Worm (Caenorhabditis elegans): ENCODE data around the gene lgc-13.

The lgc-13 gene

DNA sequence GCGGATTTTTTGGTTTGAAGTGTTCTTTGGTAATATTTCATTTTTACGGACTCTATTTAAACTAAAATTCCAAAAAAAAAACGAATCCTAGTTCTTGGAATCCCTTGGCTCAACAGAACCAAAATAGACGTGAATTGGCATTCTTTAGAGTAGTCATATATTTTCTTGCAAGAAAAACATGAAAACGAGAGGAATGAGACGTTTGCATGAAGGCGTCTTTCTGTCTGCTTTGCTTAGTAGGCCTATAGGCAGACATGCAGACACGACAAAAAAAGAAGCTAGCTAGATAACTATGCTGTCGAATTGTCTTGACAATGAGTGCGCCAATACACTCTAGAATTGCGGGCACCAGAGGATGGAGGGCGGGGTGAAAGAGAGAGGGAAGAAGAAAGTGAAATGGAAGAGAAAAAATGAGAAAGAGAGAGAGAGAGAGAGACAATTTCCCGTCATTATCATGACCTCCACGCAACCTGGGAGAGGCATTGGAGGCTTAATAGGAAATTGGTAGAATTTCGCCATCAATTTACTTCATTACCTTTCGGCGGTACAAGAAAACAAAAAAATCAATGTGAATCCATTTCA, 28.3 kb upstream of the lgc-13 start:
- TF ChIP-seq drap-1 (GFP tag; optimal IDR thresholded peaks at IDR 0.05) (no peak), nhr-28 (tag; optimal IDR thresholded peaks at IDR 0.05) (no peak), nhr-2 (tag; optimal IDR thresholded peaks at IDR 0.05) (no peak), unc-120 (tag; optimal IDR thresholded peaks at IDR 0.05; ENCODE audit: poor library complexity, severe bottlenecking) (no peak), blmp-1 (tag; optimal IDR thresholded peaks at IDR 0.05) (peak; percentile 68), ceh-39 (tag; optimal IDR thresholded peaks at IDR 0.05) (no peak)

ce11 chrX:12081250-12081649, 27.7 kb upstream of the lgc-13 start:
- no peak for TF ChIP-seq nhr-2 (tag; optimal IDR thresholded peaks at IDR 0.05)
- TF ChIP-seq ceh-43 (GFP tag; optimal IDR thresholded peaks at IDR 0.05), result no peak
- TF ChIP-seq ces-1 (GFP tag; optimal IDR thresholded peaks at IDR 0.05), result peak; percentile 84
- no peak for TF ChIP-seq lin-32 (GFP tag; optimal IDR thresholded peaks at IDR 0.05)
- no peak for TF ChIP-seq elt-3 (tag; optimal IDR thresholded peaks at IDR 0.05)
- no peak for TF ChIP-seq blmp-1 (tag; optimal IDR thresholded peaks at IDR 0.05)
- TF ChIP-seq tbx-8 (GFP tag; optimal IDR thresholded peaks at IDR 0.05), result no peak

DNA sequence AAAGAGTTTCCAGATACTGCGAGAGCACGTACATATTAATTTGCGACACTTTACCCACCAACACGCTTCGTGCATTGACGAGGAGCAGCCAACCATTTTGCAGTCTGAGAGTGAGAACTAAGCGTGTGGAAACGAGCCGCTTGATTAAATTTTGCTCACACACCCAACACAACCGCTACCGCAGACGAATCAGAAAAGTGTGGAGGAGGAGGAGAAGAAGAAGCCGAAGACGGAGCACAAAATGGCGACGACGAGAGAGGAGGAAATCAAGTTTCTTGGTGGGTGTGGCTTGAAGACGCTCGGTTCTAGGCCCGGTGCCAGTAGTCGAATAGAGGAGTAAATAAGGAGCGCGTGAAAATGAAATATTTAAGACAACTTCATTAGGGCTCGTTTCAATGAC, 26.2 kb upstream of the lgc-13 start:
- TF ChIP-seq ces-1 (GFP tag; optimal IDR thresholded peaks at IDR 0.05) (peak; percentile 94), zip-8 (tag; optimal IDR thresholded peaks at IDR 0.05) (no peak)

- TF ChIP-seq lin-32 (GFP tag; optimal IDR thresholded peaks at IDR 0.05), result no peak
- no peak for TF ChIP-seq snpc-4 (tag; optimal IDR thresholded peaks at IDR 0.05)
- TF ChIP-seq mls-2 (tag; optimal IDR thresholded peaks at IDR 0.05), result peak; percentile 39
- peak; percentile 13 for TF ChIP-seq cnd-1 (tag; optimal IDR thresholded peaks at IDR 0.05)
- no peak for TF ChIP-seq elt-1 (tag; optimal IDR thresholded peaks at IDR 0.05; ENCODE audit: borderline replicate concordance, insufficient read depth)
These were observed 22.7 kb upstream of the lgc-13 start for ce11 chrX:12086297-12086696.

- TF ChIP-seq nhr-2 (tag; optimal IDR thresholded peaks at IDR 0.05) (peak; percentile 87), nhr-76 (tag; optimal IDR thresholded peaks at IDR 0.05) (no peak), ceh-83 (GFP tag; optimal IDR thresholded peaks at IDR 0.05) (no peak), lin-13 (tag; optimal IDR thresholded peaks at IDR 0.05) (no peak), sptf-1 (tag; optimal IDR thresholded peaks at IDR 0.05) (no peak), hlh-1 (tag; optimal IDR thresholded peaks at IDR 0.05) (peak; percentile 61), pha-4 (tag; optimal IDR thresholded peaks at IDR 0.05) (no peak), nhr-237 (tag; optimal IDR thresholded peaks at IDR 0.05) (no peak), lin-32 (GFP tag; optimal IDR thresholded peaks at IDR 0.05) (peak; percentile 41)
These were observed 16.3 kb upstream of the lgc-13 start for ce11 chrX:12092621-12093020.

- no peak for TF ChIP-seq unc-120 (tag; optimal IDR thresholded peaks at IDR 0.05; ENCODE audit: poor library complexity, severe bottlenecking)
- TF ChIP-seq lin-13 (tag; optimal IDR thresholded peaks at IDR 0.05), result no peak
- TF ChIP-seq lin-32 (GFP tag; optimal IDR thresholded peaks at IDR 0.05), result no peak
- TF ChIP-seq sem-2 (GFP tag; optimal IDR thresholded peaks at IDR 0.05), result no peak
- TF ChIP-seq unc-39 (tag; optimal IDR thresholded peaks at IDR 0.05), result no peak
- TF ChIP-seq ceh-83 (GFP tag; optimal IDR thresholded peaks at IDR 0.05), result no peak
- no peak for TF ChIP-seq elt-1 (tag; optimal IDR thresholded peaks at IDR 0.05; ENCODE audit: borderline replicate concordance, insufficient read depth)
These were observed 15.9 kb upstream of the lgc-13 start, which contains the start of gene W03G11.4 for ce11 chrX:12093043-12093442. TSS of gene W03G11.4 (minus strand) at chrX:12093143.

DNA sequence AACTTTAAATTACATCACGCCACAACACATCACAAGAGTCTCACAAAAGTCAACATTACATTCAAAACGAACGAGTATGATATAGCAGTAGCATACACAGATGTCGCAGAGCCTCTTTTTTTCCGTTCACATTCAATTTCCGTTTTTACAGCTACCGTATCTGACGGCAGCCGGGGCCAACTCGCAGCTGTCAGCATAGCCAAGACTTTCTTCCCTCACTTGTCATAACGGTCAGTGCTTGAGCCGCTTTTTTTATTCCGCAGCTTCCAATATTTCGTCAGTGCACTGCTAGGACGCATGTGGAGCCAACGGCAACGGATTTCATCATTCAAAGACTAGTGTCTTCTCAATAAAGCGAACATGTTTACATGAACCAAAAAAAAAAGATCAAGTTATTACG, 15.0 kb upstream of the lgc-13 start:
- TF ChIP-seq cnd-1 (tag; optimal IDR thresholded peaks at IDR 0.05) (no peak), bed-3 (GFP tag; optimal IDR thresholded peaks at IDR 0.05) (no peak), nhr-12 (tag; optimal IDR thresholded peaks at IDR 0.05) (no peak), elt-3 (tag; optimal IDR thresholded peaks at IDR 0.05) (no peak), mab-5 (tag; optimal IDR thresholded peaks at IDR 0.05) (no peak), ceh-43 (GFP tag; optimal IDR thresholded peaks at IDR 0.05) (no peak), mls-2 (tag; optimal IDR thresholded peaks at IDR 0.05) (no peak), ztf-11 (tag; optimal IDR thresholded peaks at IDR 0.05) (no peak), hlh-1 (tag; optimal IDR thresholded peaks at IDR 0.05) (no peak), lin-13 (tag; optimal IDR thresholded peaks at IDR 0.05) (no peak), ham-2 (GFP tag; optimal IDR thresholded peaks at IDR 0.05) (no peak), M03D4.4 (tag; optimal IDR thresholded peaks at IDR 0.05) (no peak)

Data from whole organism, mixed stage, embryonic.